Fruit fly (Drosophila melanogaster) ovary, adult (tissue): ENCODE results near the gene Rhau.

ENCODE experiments used
- CG17801 ChIP-seq: fragments of 200-800 bp; optimal IDR thresholded peaks from 2 replicates; lab custom pipeline; 2019; ENCODE audit warnings: missing biosample characterization, mild to moderate bottlenecking, missing genetic modification characterization, moderate library complexity; ENCODE audit not compliant: partially characterized antibody

Gene Rhau

DNA sequence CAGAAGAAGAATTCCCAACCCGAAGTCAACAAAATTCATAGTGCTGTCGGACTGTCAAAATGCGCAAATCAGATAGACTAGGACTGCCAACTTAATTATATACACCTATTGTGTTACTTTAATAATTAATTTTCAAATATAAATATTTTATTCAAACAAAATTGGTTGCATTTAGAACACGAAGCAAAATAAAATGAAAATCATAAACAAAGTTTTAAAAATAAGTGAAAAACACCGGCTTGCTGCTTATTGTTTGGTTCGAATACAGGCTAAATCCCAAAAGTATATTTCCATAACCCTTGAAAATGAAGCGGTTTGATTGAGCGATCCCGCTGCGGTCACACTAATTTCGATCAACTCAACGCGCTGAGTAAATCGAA is at the start of gene Rhau, which contains the start of gene dia:
TSS of gene Rhau (minus strand) at position 178 of the 380 bp plus-strand sequence.
TSS of gene dia (plus strand) at position 337 of the 380 bp plus-strand sequence.
- TF ChIP-seq CG17801: no peak

DNA sequence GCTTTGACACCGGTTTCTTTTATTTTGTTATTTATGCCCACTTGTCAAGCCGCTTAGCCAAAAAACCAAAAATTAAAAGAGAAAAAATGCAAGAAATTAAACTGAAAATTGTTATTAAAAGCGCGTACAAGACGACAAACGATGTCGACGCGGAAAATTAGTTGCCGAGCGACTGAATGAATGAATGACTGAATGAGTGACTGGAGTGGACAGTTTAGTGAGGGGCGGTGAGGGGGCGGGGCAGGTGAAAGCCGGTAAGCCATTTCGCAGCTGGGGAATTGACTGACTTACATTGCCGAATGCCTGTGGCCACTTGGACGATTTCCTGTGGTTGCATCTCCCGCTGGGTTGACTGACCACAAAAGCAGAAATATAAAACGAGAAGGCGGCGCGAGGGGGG is 48.8 kb upstream of the Rhau start:
- no peak for TF ChIP-seq CG17801

DNA sequence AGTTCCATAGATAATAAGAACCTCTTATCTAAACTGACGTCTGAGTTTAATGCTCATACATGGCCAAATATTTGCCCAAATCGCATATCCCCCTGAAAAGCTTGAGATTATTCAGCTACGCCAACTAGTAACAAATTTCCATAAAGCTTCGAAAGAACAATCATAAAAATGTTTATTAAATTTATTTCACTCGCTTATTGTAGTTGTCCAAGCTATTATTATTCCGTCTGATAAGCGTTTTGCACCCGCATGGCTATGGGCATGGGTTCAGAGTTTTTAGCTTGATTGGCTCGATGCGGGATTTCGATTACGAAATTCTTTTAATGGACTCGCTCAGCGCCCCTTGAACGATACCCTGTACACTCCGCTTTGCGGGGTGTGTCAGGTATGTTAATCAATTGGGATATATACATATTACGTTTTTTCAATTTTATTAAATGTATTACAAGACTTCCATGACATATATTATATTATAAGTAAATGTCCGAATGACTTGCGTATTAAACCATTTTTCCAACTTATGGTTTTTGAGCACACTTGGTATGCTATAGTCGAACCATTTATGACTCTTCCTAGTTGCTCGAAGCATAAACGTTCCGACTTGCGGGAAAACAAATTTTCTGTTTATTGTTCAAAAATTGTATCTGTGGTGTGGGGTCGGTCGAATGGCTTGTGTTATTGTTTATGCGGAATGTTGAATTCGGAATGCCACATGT is 48.0 kb upstream of the Rhau start:
- peak; percentile 92 for TF ChIP-seq CG17801

DNA sequence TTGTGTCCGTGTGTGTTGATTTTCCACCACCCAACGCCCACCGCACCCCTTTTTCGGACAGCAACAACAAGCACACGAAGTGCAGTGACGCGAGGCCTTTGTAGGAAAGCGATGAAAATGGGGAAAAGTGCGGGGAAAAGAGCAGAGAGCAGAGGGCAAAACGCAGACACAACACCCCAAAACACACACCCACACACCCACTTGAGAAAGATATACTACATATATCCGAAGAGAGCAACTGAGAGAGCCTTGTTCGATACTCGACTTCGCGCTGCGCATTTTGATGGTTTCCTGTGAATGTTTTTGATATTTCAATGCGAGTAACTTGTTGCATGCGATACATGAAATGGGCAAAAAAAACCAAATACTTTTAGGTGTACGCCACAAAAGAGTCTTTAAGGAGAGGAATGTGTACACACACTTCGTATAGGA is 46.0 kb upstream of the Rhau start:
- no peak for TF ChIP-seq CG17801

dm6 chr2L:20802839-20803238 is 45.1 kb upstream of the Rhau start:
- no peak for TF ChIP-seq CG17801

DNA sequence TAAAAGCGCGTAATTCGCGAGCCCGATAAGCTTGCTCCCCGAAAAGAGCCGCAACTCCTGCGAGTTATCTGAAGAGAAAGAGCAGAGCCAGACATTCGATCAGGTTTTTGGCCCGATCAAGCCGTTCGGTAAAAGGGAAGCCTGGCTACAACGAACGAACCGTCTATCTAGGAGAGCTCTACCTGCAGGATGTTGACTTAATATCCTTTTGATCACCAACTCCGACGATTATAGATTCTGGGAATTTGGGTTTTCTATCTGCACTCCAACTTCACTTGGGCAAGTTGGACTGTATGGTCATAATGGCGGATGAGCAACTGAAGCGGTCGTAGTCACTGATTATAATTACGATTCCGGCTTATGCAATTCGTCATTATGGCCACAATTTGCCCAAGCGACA is 44.4 kb upstream of the Rhau start:
- TF ChIP-seq CG17801: no peak

dm6 chr2L:20801801-20802200 is 44.0 kb upstream of the Rhau start:
- no peak for TF ChIP-seq CG17801

DNA sequence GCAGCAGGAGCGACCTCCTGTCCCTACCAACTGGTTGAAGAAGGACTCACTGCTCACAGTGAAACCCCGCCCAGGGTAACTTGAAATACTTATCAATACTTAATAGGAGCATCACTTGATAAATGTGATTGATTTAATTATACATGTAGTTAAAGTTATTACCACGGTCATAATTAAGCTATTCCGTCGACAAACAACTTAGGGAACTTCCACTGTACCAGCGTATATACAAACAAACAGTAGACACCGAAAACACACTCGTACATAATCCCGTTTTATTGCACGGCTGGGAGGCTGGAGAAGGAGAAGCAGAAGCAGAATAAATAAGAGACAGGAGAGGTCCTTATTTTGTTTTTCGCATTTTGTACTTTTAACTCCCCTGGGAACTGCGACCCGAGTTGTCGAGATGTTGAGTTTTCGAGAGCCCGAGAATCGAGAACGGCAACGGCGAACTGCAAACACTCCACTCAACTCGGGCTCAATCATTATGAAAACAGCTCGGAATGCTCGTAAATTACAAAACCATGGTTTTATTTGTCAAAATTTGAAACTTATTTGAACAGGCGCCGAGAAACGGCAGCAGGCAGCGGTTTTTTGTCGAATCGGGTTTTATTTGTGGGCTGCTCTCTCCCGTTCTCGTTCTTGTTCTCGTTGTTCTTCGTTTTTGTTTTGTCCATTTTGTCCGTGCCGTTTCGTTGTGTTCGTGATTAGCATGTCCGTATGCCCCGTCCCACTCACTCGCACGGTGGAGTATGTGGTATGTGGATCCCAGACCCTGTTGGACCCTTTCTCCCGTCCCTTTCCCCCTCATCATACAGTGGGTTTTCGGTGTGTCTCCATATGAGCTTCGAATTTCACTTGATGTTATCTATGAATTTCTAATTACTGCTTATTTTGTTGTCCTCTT is 42.5 kb upstream of the Rhau start:
- TF ChIP-seq CG17801: peak; percentile 45

DNA sequence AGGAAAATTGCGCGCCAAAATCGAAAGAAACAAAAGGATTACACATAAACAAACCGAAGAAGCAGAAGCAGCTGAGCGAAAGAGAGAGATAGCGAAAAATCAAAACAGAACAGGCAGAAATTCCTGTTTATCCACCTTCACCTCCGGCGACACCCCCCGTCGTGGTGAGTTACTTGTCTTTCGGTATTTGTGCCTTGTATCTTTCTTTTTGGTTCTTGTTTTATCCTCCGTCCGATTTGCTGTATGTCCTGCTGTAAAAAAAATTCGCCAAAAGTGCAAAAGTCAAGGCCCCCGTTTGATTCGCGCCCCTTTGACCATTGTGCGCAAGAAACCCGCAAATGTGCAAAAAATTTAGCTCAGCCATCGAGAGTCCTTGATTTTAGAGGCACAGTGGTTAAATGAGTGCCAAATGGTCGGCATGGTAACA is 40.6 kb upstream of the Rhau start:
- no peak for TF ChIP-seq CG17801

DNA sequence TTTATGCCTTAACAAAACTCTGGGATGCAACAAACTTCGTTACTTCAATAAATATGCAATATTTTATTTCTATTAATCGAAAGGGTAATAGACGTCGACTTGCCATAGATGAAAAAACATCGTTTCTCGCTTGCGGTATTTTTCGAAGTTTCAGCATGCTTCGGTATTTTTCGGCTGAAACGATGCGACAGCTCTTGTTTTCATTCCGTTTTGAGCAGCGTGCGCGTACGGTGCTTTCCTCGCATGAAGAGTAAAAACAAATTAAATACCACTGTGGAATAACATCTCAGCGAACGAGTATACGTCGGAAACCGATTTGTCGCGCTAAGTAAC is 39.7 kb upstream of the Rhau start, which contains the start of gene CG9328:
TSS of gene CG9328 (plus strand) at position 201 of the 333 bp plus-strand sequence.
- TF ChIP-seq CG17801: peak; percentile 47

DNA sequence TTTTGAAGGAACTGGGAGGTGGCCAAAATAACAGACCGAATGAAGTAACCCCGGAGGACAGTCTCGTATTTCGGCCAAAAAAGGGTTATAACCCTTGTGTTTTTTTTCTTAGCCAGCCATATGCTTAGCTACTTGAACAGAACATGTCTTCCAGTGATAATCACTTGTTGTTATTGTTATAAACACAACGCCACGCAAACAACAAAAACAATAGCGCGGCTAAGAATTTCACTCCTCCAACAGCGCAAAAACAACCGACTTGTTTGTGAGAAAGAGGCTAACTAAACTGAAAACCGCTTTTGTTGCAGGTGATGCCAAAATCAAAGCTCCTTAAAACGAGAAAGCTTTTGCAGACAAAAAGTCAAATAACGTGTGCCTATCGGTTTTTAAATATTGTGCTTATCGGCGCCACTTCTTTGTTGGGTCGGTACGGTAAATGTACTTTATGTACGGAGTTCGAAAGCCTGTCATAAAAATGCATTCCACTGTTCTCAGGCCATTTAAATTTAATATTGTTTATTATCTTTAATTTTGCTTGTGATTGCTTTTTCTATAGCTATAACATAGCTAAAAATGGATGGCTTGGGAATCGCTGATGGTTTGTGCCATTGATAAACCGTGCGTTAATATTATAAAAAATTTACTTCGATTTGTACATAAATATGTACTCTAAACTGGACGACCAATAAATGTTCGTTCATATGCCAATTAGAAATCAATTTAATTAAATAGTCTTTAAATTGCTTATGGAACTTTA is 39.2 kb upstream of the Rhau start, which contains the start of gene vari:
TSS of gene vari (minus strand) at position 285 of the 757 bp plus-strand sequence.
- no peak for TF ChIP-seq CG17801

DNA sequence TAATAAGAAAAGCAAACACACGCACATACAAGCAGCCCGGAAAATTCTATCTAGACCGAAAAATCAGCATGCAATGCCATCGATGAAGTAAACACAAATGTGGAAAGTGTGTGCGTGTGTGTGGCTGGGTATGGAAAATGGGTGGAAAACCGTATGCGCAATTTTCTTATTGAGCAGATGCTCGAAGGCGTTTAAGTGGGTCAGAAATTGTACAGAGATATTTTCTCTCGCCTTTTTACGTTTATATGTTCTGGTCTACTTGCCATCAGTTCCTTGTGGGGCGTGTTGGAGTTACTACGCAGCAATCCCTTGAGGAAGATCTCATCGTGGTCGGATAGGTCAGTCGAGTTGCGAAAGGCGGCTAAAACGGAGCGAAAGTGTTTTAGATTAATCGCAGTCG is 38.0 kb upstream of the Rhau start:
- TF ChIP-seq CG17801: no peak

dm6 chr2L:20794656-20795055 is 36.9 kb upstream of the Rhau start:
- TF ChIP-seq CG17801: no peak

DNA sequence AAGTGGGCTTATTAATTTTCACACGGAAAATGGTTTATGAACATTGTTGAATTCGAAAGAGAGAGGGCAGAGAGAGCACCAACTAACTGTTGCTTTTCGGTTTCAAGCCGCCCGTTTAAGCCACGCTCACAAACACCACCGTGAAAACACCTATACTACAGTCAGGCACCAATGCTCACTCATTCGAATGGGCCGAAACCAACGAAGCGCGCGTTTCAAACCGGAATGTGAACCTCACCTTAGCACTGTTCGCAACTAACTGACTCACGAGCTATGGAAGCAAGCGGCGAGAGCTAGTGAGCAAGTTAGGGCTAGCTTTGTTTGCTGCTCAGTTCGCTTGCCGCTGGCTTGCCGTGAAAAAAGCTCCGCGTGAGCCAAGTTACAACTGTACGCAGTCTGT is 36.1 kb upstream of the Rhau start:
- peak; percentile 74 for TF ChIP-seq CG17801

dm6 chr2L:20792988-20793544 is 35.3 kb upstream of the Rhau start:
- no peak for TF ChIP-seq CG17801

DNA sequence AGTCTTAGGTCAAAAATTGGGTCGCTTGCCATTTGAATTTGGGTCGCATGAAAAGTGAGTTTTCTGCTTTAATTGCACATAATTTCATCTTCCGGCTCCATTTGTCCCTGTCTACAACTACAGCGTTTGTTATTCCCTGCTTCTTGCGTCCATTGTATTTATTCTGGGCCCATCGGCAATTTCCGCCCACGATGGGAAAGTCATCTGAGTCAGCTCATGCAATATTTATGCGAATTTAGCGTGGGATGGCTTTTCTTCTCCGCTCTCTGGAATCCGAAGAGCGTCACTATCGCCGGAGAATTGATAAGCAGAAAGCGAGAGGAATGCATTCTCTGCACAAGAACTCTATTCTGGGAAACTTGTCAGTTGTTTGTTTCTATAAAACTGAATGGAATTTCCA is 34.7 kb upstream of the Rhau start:
- TF ChIP-seq CG17801: no peak

dm6 chr2L:20788050-20788449 is 30.3 kb upstream of the Rhau start:
- TF ChIP-seq CG17801: no peak
